Fruit fly (Drosophila melanogaster) whole organism, embryonic: ENCODE data around the gene CG32371.

Experiments
- ATbp ChIP-seq: fragments of 200-800 bp; sonication (Bioruptor generic); optimal IDR thresholded peaks from 2 replicates; lab custom pipeline; 2017; ENCODE audit warnings: missing biosample characterization, mild to moderate bottlenecking, missing genetic modification characterization, missing genetic modification reagents
- Asciz ChIP-seq: fragments of 200-800 bp; sonication (Bioruptor generic); optimal IDR thresholded peaks from 2 replicates; lab custom pipeline; 2017; ENCODE audit warnings: missing biosample characterization, mild to moderate bottlenecking, missing genetic modification characterization, missing genetic modification reagents
- Blimp-1 ChIP-seq: fragments of 200-800 bp; sonication (Bioruptor generic); optimal IDR thresholded peaks from 3 replicates; lab custom pipeline; 2018; ENCODE audit warnings: missing biosample characterization, missing genetic modification characterization, mild to moderate bottlenecking, moderate library complexity, missing genetic modification reagents
- CG10366 ChIP-seq: fragments of 200-800 bp; sonication (Bioruptor generic); IDR thresholded peaks from 2 replicates; pipeline ENCODE4 v1.3.6; 2022; ENCODE audit warnings: missing biosample characterization, missing genetic modification characterization
- CG12299 ChIP-seq: fragments of 200-800 bp; sonication (Bioruptor generic); optimal IDR thresholded peaks from 2 replicates; lab custom pipeline; 2018; ENCODE audit warnings: missing biosample characterization, mild to moderate bottlenecking, missing genetic modification characterization
- CG12659 ChIP-seq: fragments of 200-800 bp; sonication (Bioruptor generic); optimal IDR thresholded peaks from 3 replicates; lab custom pipeline; 2017; ENCODE audit warnings: mild to moderate bottlenecking, missing biosample characterization, missing genetic modification reagents, missing genetic modification characterization
- CG12744 ChIP-seq: fragments of 200-800 bp; sonication (Bioruptor generic); optimal IDR thresholded peaks from 2 replicates; lab custom pipeline; 2016; ENCODE audit warnings: missing biosample characterization, missing genetic modification characterization
- CG13296 ChIP-seq: fragments of 200-800 bp; sonication (Bioruptor generic); optimal IDR thresholded peaks from 3 replicates; lab custom pipeline; 2018; ENCODE audit warnings: missing biosample characterization, mild to moderate bottlenecking, missing genetic modification characterization
- CG15011 ChIP-seq: fragments of 200-800 bp; sonication (Bioruptor generic); optimal IDR thresholded peaks from 3 replicates; lab custom pipeline; 2018; ENCODE audit warnings: missing biosample characterization, mild to moderate bottlenecking, missing genetic modification characterization
- CG15269 ChIP-seq: fragments of 200-800 bp; sonication (Bioruptor generic); optimal IDR thresholded peaks from 2 replicates; lab custom pipeline; 2018; ENCODE audit warnings: missing biosample characterization, mild to moderate bottlenecking, missing genetic modification characterization, moderate library complexity
- CG15479 ChIP-seq: fragments of 200-800 bp; sonication (Bioruptor generic); optimal IDR thresholded peaks from 3 replicates; lab custom pipeline; 2019; ENCODE audit warnings: missing biosample characterization, mild to moderate bottlenecking, missing genetic modification characterization, moderate library complexity
- CG15696 ChIP-seq: fragments of 200-800 bp; sonication (Bioruptor generic); optimal IDR thresholded peaks from 2 replicates; lab custom pipeline; 2019; ENCODE audit warnings: missing biosample characterization, mild to moderate bottlenecking, missing genetic modification characterization, moderate library complexity
- CG17359 ChIP-seq: fragments of 200-800 bp; sonication (Bioruptor generic); optimal IDR thresholded peaks from 3 replicates; lab custom pipeline; 2018; ENCODE audit warnings: missing biosample characterization, mild to moderate bottlenecking, missing genetic modification characterization, moderate library complexity
- CG17568 ChIP-seq: fragments of 200-800 bp; sonication (Bioruptor generic); optimal IDR thresholded peaks from 2 replicates; lab custom pipeline; 2018; ENCODE audit warnings: missing biosample characterization, mild to moderate bottlenecking, missing genetic modification characterization, moderate library complexity
- CG18476 ChIP-seq: fragments of 200-800 bp; sonication (Bioruptor generic); optimal IDR thresholded peaks from 2 replicates; lab custom pipeline; 2016; ENCODE audit warnings: missing biosample characterization, mild to moderate bottlenecking, missing genetic modification characterization
- CG2120 ChIP-seq: fragments of 200-800 bp; sonication (Bioruptor generic); optimal IDR thresholded peaks from 3 replicates; lab custom pipeline; 2016; ENCODE audit warnings: missing biosample characterization, missing genetic modification characterization
- CG31441 ChIP-seq: fragments of 200-800 bp; sonication (Bioruptor generic); IDR thresholded peaks from 2 replicates; pipeline ENCODE4 v1.3.6; 2022; ENCODE audit warnings: missing biosample characterization, missing genetic modification characterization
- CG3838 ChIP-seq: fragments of 200-800 bp; sonication (Bioruptor generic); optimal IDR thresholded peaks from 3 replicates; lab custom pipeline; 2016; ENCODE audit warnings: missing biosample characterization, missing genetic modification characterization
- CG4404 ChIP-seq: fragments of 200-800 bp; sonication (Bioruptor generic); IDR thresholded peaks from 2 replicates; pipeline ENCODE4 v1.3.6; 2022; ENCODE audit warnings: missing biosample characterization, missing genetic modification characterization
- CG6765 ChIP-seq: fragments of 200-800 bp; sonication (Bioruptor generic); optimal IDR thresholded peaks from 3 replicates; lab custom pipeline; 2017; ENCODE audit warnings: missing biosample characterization, mild to moderate bottlenecking, missing genetic modification characterization
- CG6813 ChIP-seq: fragments of 200-800 bp; sonication (Bioruptor generic); optimal IDR thresholded peaks from 2 replicates; lab custom pipeline; 2017; ENCODE audit warnings: missing biosample characterization, missing genetic modification characterization, mild to moderate bottlenecking, moderate library complexity, missing genetic modification reagents
- CG6854 ChIP-seq: fragments of 200-800 bp; sonication (Bioruptor generic); optimal IDR thresholded peaks from 3 replicates; lab custom pipeline; 2017; ENCODE audit warnings: missing biosample characterization, mild to moderate bottlenecking, missing genetic modification characterization
- CG7987 ChIP-seq: fragments of 200-800 bp; sonication (Bioruptor generic); optimal IDR thresholded peaks from 2 replicates; lab custom pipeline; 2018; ENCODE audit warnings: missing biosample characterization, mild to moderate bottlenecking, missing genetic modification characterization, moderate library complexity
- CG8290 ChIP-seq, 3 experiments: fragments of 200-800 bp; sonication (Bioruptor generic); optimal IDR thresholded peaks; 2 replicates each; lab custom pipeline; 2016 to 2019; ENCODE audit warnings: missing biosample characterization in 3 of 3, missing genetic modification characterization in 3 of 3, mild to moderate bottlenecking in 2 of 3, moderate library complexity in 1 of 3
- Dll ChIP-seq: fragments of 200-800 bp; sonication (Bioruptor generic); IDR thresholded peaks from 4 replicates; pipeline ENCODE4 v1.3.6; 2022; ENCODE audit warnings: missing biosample characterization, missing genetic modification characterization; ENCODE audit not compliant: partially characterized antibody
- GATAe ChIP-seq: fragments of 200-800 bp; sonication (Bioruptor generic); conservative IDR thresholded peaks from 2 replicates; pipeline ENCODE4 v1.3.6; 2022; ENCODE audit warnings: missing biosample characterization, missing genetic modification characterization
- NFAT ChIP-seq: fragments of 200-800 bp; sonication (Bioruptor generic); IDR thresholded peaks from 2 replicates; pipeline ENCODE4 v1.3.6; 2022; ENCODE audit warnings: missing biosample characterization, missing genetic modification characterization
- Sin3A ChIP-seq: fragments of >200 bp; optimal IDR thresholded peaks from 2 replicates; lab custom pipeline; 2018
- Sox100B ChIP-seq: fragments of 200-800 bp; sonication (Bioruptor generic); optimal IDR thresholded peaks from 3 replicates; lab custom pipeline; 2018; ENCODE audit warnings: missing biosample characterization, mild to moderate bottlenecking, missing genetic modification characterization
- Sry-δ ChIP-seq: fragments of 200-800 bp; sonication (Bioruptor generic); optimal IDR thresholded peaks from 2 replicates; lab custom pipeline; 2016; ENCODE audit warnings: missing biosample characterization, missing genetic modification characterization
- Tbp ChIP-seq: fragments of >200 bp; optimal IDR thresholded peaks from 2 replicates; lab custom pipeline; 2018; ENCODE audit warnings: missing biosample characterization, missing genetic modification characterization
- Trl ChIP-seq, 3 experiments: fragments of >200 bp in 2 of 3; fragments of 200-800 bp in 1 of 3; sonication (Bioruptor generic) in 1 of 3; optimal IDR thresholded peaks; 2 replicates in 1 of 3; 3 replicates in 2 of 3; lab custom pipeline; 2016 to 2017; ENCODE audit warnings: missing biosample characterization in 1 of 3, missing genetic modification characterization in 1 of 3
- abd-A ChIP-seq: fragments of 200-800 bp; sonication (Bioruptor generic); optimal IDR thresholded peaks from 3 replicates; lab custom pipeline; 2019; ENCODE audit warnings: missing biosample characterization, mild to moderate bottlenecking, missing genetic modification characterization, moderate library complexity
- ewg ChIP-seq: fragments of 200-800 bp; sonication (Bioruptor generic); optimal IDR thresholded peaks from 3 replicates; lab custom pipeline; 2017; ENCODE audit warnings: mild to moderate bottlenecking, missing biosample characterization, missing genetic modification reagents, missing genetic modification characterization
- fu2 ChIP-seq: fragments of 200-800 bp; sonication (Bioruptor generic); optimal IDR thresholded peaks from 2 replicates; lab custom pipeline; 2016; ENCODE audit warnings: missing biosample characterization, missing genetic modification characterization
- gem ChIP-seq: fragments of 200-800 bp; sonication (Bioruptor generic); optimal IDR thresholded peaks from 2 replicates; lab custom pipeline; 2019; ENCODE audit warnings: missing biosample characterization, mild to moderate bottlenecking, missing genetic modification characterization, moderate library complexity
- gro ChIP-seq: fragments of 200-800 bp; sonication (Bioruptor generic); optimal IDR thresholded peaks from 2 replicates; lab custom pipeline; 2016; ENCODE audit warnings: missing biosample characterization, missing genetic modification characterization
- hbn ChIP-seq: fragments of 200-800 bp; sonication (Bioruptor generic); IDR thresholded peaks from 2 replicates; pipeline ENCODE4 v1.3.6; 2022; ENCODE audit warnings: missing biosample characterization, missing genetic modification characterization; ENCODE audit not compliant: partially characterized antibody
- hkb ChIP-seq, 2 experiments: fragments of 200-800 bp in 1 of 2; fragments of >200 bp in 1 of 2; sonication (Bioruptor generic) in 1 of 2; IDR thresholded peaks in 1 of 2; optimal IDR thresholded peaks in 1 of 2; 2 replicates each; pipeline versions ENCODE4 v1.3.6 to Lab custom; 2017 to 2022; ENCODE audit warnings: missing biosample characterization in 1 of 2, missing genetic modification characterization in 1 of 2
- nmo ChIP-seq: fragments of 200-800 bp; sonication (Bioruptor generic); optimal IDR thresholded peaks from 2 replicates; lab custom pipeline; 2018; ENCODE audit warnings: missing biosample characterization, mild to moderate bottlenecking, missing genetic modification characterization, moderate library complexity
- pfk ChIP-seq: fragments of 200-800 bp; sonication (Bioruptor generic); optimal IDR thresholded peaks from 2 replicates; lab custom pipeline; 2018; ENCODE audit warnings: missing biosample characterization, mild to moderate bottlenecking, missing genetic modification characterization, moderate library complexity
- pum ChIP-seq: fragments of 200-800 bp; sonication (Bioruptor generic); optimal IDR thresholded peaks from 2 replicates; lab custom pipeline; 2016; ENCODE audit warnings: missing biosample characterization, missing genetic modification characterization
- run ChIP-seq: fragments of 200-800 bp; sonication (Bioruptor generic); optimal IDR thresholded peaks from 3 replicates; lab custom pipeline; 2018; ENCODE audit warnings: missing biosample characterization, mild to moderate bottlenecking, missing genetic modification characterization
- sna ChIP-seq: fragments of 200-800 bp; sonication (Bioruptor generic); IDR thresholded peaks from 2 replicates; pipeline ENCODE4 v1.3.6; 2022; ENCODE audit warnings: missing biosample characterization, missing genetic modification characterization; ENCODE audit not compliant: partially characterized antibody
- stc ChIP-seq: fragments of 200-800 bp; sonication (Bioruptor generic); IDR thresholded peaks from 2 replicates; pipeline ENCODE4 v1.3.6; 2022; ENCODE audit warnings: missing biosample characterization, missing genetic modification characterization
- trh ChIP-seq: fragments of 200-800 bp; sonication (Bioruptor generic); optimal IDR thresholded peaks from 2 replicates; lab custom pipeline; 2016; ENCODE audit warnings: missing biosample characterization, missing genetic modification characterization
- unc-4 ChIP-seq: fragments of 200-800 bp; sonication (Bioruptor generic); IDR thresholded peaks from 2 replicates; pipeline ENCODE4 v1.3.6; 2022; ENCODE audit warnings: missing biosample characterization, missing genetic modification characterization; ENCODE audit not compliant: partially characterized antibody

The CG32371 gene

DNA sequence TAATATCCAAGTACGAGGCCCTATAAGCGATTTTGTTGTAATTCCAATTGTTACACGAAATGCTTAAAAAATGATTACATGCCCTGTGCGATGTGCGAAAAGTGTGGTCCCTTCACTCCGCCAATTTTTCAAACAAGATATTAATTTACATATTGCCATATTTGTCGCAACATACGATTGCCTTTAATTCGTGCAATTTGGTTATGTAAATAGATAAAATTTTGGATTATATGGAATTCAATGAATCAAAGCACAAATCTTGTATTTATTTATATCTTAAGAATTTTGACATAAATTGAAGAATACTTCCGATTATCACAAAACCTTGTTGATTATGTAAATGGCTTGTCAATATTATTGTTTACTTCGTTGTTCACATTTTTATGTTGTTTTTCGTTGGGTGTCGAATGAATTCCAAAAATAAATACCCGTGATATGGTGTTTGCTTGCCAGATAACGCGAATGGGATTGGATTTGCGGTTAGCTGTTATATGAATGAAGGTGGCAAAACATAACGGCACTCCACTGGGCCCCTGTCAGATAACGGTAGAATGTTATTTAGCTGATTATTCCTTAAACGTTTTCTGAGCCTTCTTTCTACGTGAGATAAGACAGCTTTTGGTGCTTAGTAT is 14.0 kb upstream of the CG32371 start (continued):
- TF ChIP-seq ewg (GFP tag; lab: Kevin White, UChicago) (no peak), stc (GFP tag; lab: Robert Waterston, UW) (0 out of 2 replicates have a peak, but pooled peaks have one; percentile 34), pum (GFP tag; lab: Kevin White, UChicago) (no peak), CG15269 (peak; percentile 64), pfk (no peak), hbn (no peak), Trl (optimal IDR thresholded peaks at IDR 0.05; lab: Kevin White, UChicago) (peak in 1 of 2 experiments; percentile 57), Trl (GFP tag; optimal IDR thresholded peaks at IDR 0.05; lab: Kevin White, UChicago) (peak; percentile 0), CG31441 (GFP tag; lab: Robert Waterston, UW) (no peak), CG6765 (GFP tag; lab: Kevin White, UChicago) (peak; percentile 4), unc-4 (GFP tag; lab: Robert Waterston, UW) (no peak), CG13296 (GFP tag; lab: Kevin White, UChicago) (peak; percentile 66), CG7987 (GFP tag; lab: Kevin White, UChicago) (peak; percentile 38), run (peak; percentile 55), CG17568 (GFP tag; lab: Kevin White, UChicago) (peak; percentile 14), fu2 (GFP tag; lab: Kevin White, UChicago) (no peak), CG15011 (GFP tag; lab: Kevin White, UChicago) (peak; percentile 46), CG12659 (GFP tag; lab: Kevin White, UChicago) (peak; percentile 31), trh (GFP tag; lab: Kevin White, UChicago) (peak; percentile 2), CG12744 (GFP tag; lab: Kevin White, UChicago) (peak; percentile 7), Dll (no peak), gro (GFP tag; lab: Kevin White, UChicago) (no peak), NFAT (GFP tag; lab: Robert Waterston, UW) (no peak), CG2120 (GFP tag; lab: Kevin White, UChicago) (peak; percentile 11), GATAe (GFP tag; lab: Robert Waterston, UW) (peak; percentile 15; the same call in 1 of the 2 replicates), gem (tag; lab: Kevin White, UChicago) (peak; percentile 48), Sin3A (lab: Kevin White, UChicago) (no peak), Asciz (peak; percentile 52), nmo (GFP tag; lab: Kevin White, UChicago) (no peak), sna (GFP tag; lab: Robert Waterston, UW) (no peak), CG10366 (no peak), CG3838 (GFP tag; lab: Kevin White, UChicago) (no peak), CG6854 (no peak), CG4404 (GFP tag; lab: Robert Waterston, UW) (no peak), CG6813 (GFP tag; lab: Kevin White, UChicago) (peak; percentile 63), ATbp (GFP tag; lab: Kevin White, UChicago) (peak; percentile 40), abd-A (tag; lab: Kevin White, UChicago) (no peak), CG8290 (GFP tag; optimal IDR thresholded peaks at IDR 0.05; lab: Kevin White, UChicago) (no peak), CG8290 (tag; optimal IDR thresholded peaks at IDR 0.05; lab: Kevin White, UChicago) (peak in 1 of 2 experiments; percentile 80), Tbp (GFP tag; lab: Kevin White, UChicago) (no peak), hkb (optimal IDR thresholded peaks at IDR 0.05; lab: Kevin White, UChicago) (no peak), hkb (GFP tag; IDR thresholded peaks at IDR 0.05; lab: Robert Waterston, UW) (peak; percentile 19; the same call in 1 of the 2 replicates), CG18476 (GFP tag; lab: Kevin White, UChicago) (no peak), CG12299 (peak; percentile 67), CG15696 (tag; lab: Kevin White, UChicago) (peak; percentile 31), Sry-δ (no peak), CG17359 (tag; lab: Kevin White, UChicago) (peak; percentile 16), CG15479 (GFP tag; lab: Kevin White, UChicago) (no peak), Sox100B (GFP tag; lab: Kevin White, UChicago) (peak; percentile 51), Blimp-1 (peak; percentile 0)
